Fruit fly (Drosophila melanogaster) whole organism, embryonic: Measurements from ENCODE around the gene Cep97.
A peak's percentile ranks its signal among the peaks of the same experiment; 100 is the strongest.

Experiments used
- Antp ChIP-seq: fragments of 200-800 bp; sonication (Bioruptor generic); optimal IDR thresholded peaks from 3 replicates; lab custom pipeline; 2016; ENCODE audit warnings: missing biosample characterization, missing genetic modification characterization
- CG10654 ChIP-seq: fragments of 200-800 bp; sonication (Bioruptor generic); optimal IDR thresholded peaks from 2 replicates; lab custom pipeline; 2016; ENCODE audit warnings: missing biosample characterization, missing genetic modification characterization
- CG12155 ChIP-seq: fragments of 200-800 bp; sonication (Bioruptor generic); optimal IDR thresholded peaks from 3 replicates; lab custom pipeline; 2016; ENCODE audit warnings: missing biosample characterization, missing genetic modification characterization
- CG12219 ChIP-seq: fragments of 200-800 bp; sonication (Bioruptor generic); optimal IDR thresholded peaks from 3 replicates; lab custom pipeline; 2018; ENCODE audit warnings: missing biosample characterization, mild to moderate bottlenecking, missing genetic modification characterization
- CG15514 ChIP-seq: fragments of 200-800 bp; sonication (Bioruptor generic); optimal IDR thresholded peaks from 3 replicates; lab custom pipeline; 2017; ENCODE audit warnings: missing biosample characterization, missing genetic modification characterization, mild to moderate bottlenecking, moderate library complexity, missing genetic modification reagents
- CG17186 ChIP-seq: fragments of 200-800 bp; sonication (Bioruptor generic); optimal IDR thresholded peaks from 3 replicates; lab custom pipeline; 2017; ENCODE audit warnings: missing biosample characterization, missing genetic modification reagents, missing genetic modification characterization
- CG17361 ChIP-seq: fragments of 200-800 bp; sonication (Bioruptor generic); IDR thresholded peaks from 3 replicates; pipeline ENCODE4 v1.3.6; 2022; ENCODE audit warnings: missing biosample characterization, missing genetic modification characterization
- CG17829 ChIP-seq: fragments of 200-800 bp; optimal IDR thresholded peaks from 2 replicates; lab custom pipeline; 2019; ENCODE audit warnings: missing biosample characterization, mild to moderate bottlenecking, missing genetic modification characterization, moderate library complexity
- CG18619 ChIP-seq: fragments of 200-800 bp; sonication (Bioruptor generic); optimal IDR thresholded peaks from 3 replicates; lab custom pipeline; 2017; ENCODE audit warnings: missing biosample characterization, mild to moderate bottlenecking, missing genetic modification characterization
- CG2199 ChIP-seq: fragments of 200-800 bp; sonication (Bioruptor generic); IDR thresholded peaks from 3 replicates; pipeline ENCODE4 v1.3.6; 2022; ENCODE audit warnings: missing biosample characterization, missing genetic modification characterization
- CG2875 ChIP-seq: fragments of 200-800 bp; sonication (Bioruptor generic); optimal IDR thresholded peaks from 2 replicates; lab custom pipeline; 2017; ENCODE audit warnings: missing biosample characterization, mild to moderate bottlenecking, missing genetic modification characterization, missing genetic modification reagents
- CG33213 ChIP-seq: fragments of 200-800 bp; sonication (Bioruptor generic); optimal IDR thresholded peaks from 3 replicates; lab custom pipeline; 2016; ENCODE audit warnings: missing biosample characterization, missing genetic modification characterization
- CG34422 ChIP-seq: fragments of 200-800 bp; sonication (Bioruptor generic); IDR thresholded peaks from 3 replicates; pipeline ENCODE4 v1.3.6; 2022; ENCODE audit warnings: missing biosample characterization, missing genetic modification characterization
- CG3847 ChIP-seq: fragments of 200-800 bp; sonication (Bioruptor generic); IDR thresholded peaks from 2 replicates; pipeline ENCODE4 v1.3.6; 2022; ENCODE audit warnings: missing biosample characterization, missing genetic modification characterization
- CG4854 ChIP-seq: fragments of 200-800 bp; sonication (Bioruptor generic); optimal IDR thresholded peaks from 2 replicates; lab custom pipeline; 2016; ENCODE audit warnings: missing biosample characterization, missing genetic modification characterization, inconsistent platforms
- CG6654 ChIP-seq: fragments of 200-800 bp; sonication (Bioruptor generic); optimal IDR thresholded peaks from 2 replicates; lab custom pipeline; 2017; ENCODE audit warnings: missing biosample characterization, mild to moderate bottlenecking, missing genetic modification characterization
- CG7786 ChIP-seq: fragments of 200-800 bp; sonication (Bioruptor generic); optimal IDR thresholded peaks from 2 replicates; lab custom pipeline; 2016; ENCODE audit warnings: missing biosample characterization, missing genetic modification characterization
- CG8388 ChIP-seq: fragments of 200-800 bp; sonication (Bioruptor generic); optimal IDR thresholded peaks from 2 replicates; lab custom pipeline; 2019; ENCODE audit warnings: missing biosample characterization, mild to moderate bottlenecking, missing genetic modification characterization, moderate library complexity
- Camta ChIP-seq: fragments of 200-800 bp; sonication (Bioruptor generic); optimal IDR thresholded peaks from 2 replicates; lab custom pipeline; 2016; ENCODE audit warnings: missing biosample characterization, missing genetic modification characterization
- CoRest ChIP-seq: fragments of 200-800 bp; sonication (Bioruptor generic); optimal IDR thresholded peaks from 3 replicates; lab custom pipeline; 2018; ENCODE audit warnings: missing biosample characterization, mild to moderate bottlenecking, missing genetic modification characterization, moderate library complexity
- Doc3 ChIP-seq: fragments of 200-800 bp; sonication (Bioruptor generic); IDR thresholded peaks from 3 replicates; pipeline ENCODE4 v1.3.6; 2022; ENCODE audit warnings: missing biosample characterization, missing genetic modification characterization; ENCODE audit not compliant: partially characterized antibody
- Drgx ChIP-seq: fragments of 200-800 bp; sonication (Bioruptor generic); IDR thresholded peaks from 2 replicates; pipeline ENCODE4 v1.3.6; 2022; ENCODE audit warnings: missing biosample characterization, missing genetic modification characterization
- Fer3 ChIP-seq: fragments of 200-800 bp; sonication (Bioruptor generic); optimal IDR thresholded peaks from 2 replicates; lab custom pipeline; 2018; ENCODE audit warnings: missing biosample characterization, mild to moderate bottlenecking, missing genetic modification characterization, moderate library complexity
- HLH4C ChIP-seq: fragments of 200-800 bp; sonication (Bioruptor generic); IDR thresholded peaks from 3 replicates; pipeline ENCODE4 v1.3.6; 2022; ENCODE audit warnings: missing biosample characterization, missing genetic modification characterization; ENCODE audit not compliant: partially characterized antibody
- HmgD ChIP-seq: fragments of 200-800 bp; sonication (Bioruptor generic); optimal IDR thresholded peaks from 3 replicates; lab custom pipeline; 2016; ENCODE audit warnings: missing biosample characterization, missing genetic modification characterization
- Hr78 ChIP-seq, 2 experiments: fragments of 200-800 bp in 1 of 2; fragments of >200 bp in 1 of 2; sonication (Bioruptor generic) in 1 of 2; optimal IDR thresholded peaks; 2 replicates each; lab custom pipeline; 2017 to 2019; ENCODE audit warnings: missing biosample characterization in 2 of 2, missing genetic modification characterization in 2 of 2, mild to moderate bottlenecking in 1 of 2, moderate library complexity in 1 of 2
- Jarid2 ChIP-seq: fragments of 200-800 bp; sonication (Bioruptor generic); optimal IDR thresholded peaks from 3 replicates; lab custom pipeline; 2017; ENCODE audit warnings: mild to moderate bottlenecking, missing biosample characterization, missing genetic modification reagents, missing genetic modification characterization
- Med ChIP-seq: fragments of 200-800 bp; sonication (Bioruptor generic); peaks from one replicate; lab custom pipeline; 2016; ENCODE audit warnings: missing biosample characterization, missing genetic modification characterization, mild to moderate bottlenecking, inconsistent platforms, moderate library complexity
- NK7.1 ChIP-seq: fragments of 200-800 bp; sonication (Bioruptor generic); optimal IDR thresholded peaks from 3 replicates; lab custom pipeline; 2016; ENCODE audit warnings: missing biosample characterization, missing genetic modification characterization
- PHDP ChIP-seq: fragments of 200-800 bp; sonication (Bioruptor generic); optimal IDR thresholded peaks from 3 replicates; lab custom pipeline; 2018; ENCODE audit warnings: missing biosample characterization, mild to moderate bottlenecking, missing genetic modification characterization, moderate library complexity
- Ptx1 ChIP-seq: fragments of 200-800 bp; sonication (Bioruptor generic); IDR thresholded peaks from 2 replicates; pipeline ENCODE4 v1.3.6; 2022; ENCODE audit warnings: missing biosample characterization, missing genetic modification characterization
- Six4 ChIP-seq: fragments of 200-800 bp; sonication (Bioruptor generic); optimal IDR thresholded peaks from 2 replicates; lab custom pipeline; 2016; ENCODE audit warnings: missing biosample characterization, missing genetic modification characterization
- Sry-δ ChIP-seq: fragments of 200-800 bp; sonication (Bioruptor generic); optimal IDR thresholded peaks from 2 replicates; lab custom pipeline; 2016; ENCODE audit warnings: missing biosample characterization, missing genetic modification characterization
- dan ChIP-seq: fragments of 200-800 bp; sonication (Bioruptor generic); IDR thresholded peaks from 2 replicates; pipeline ENCODE4 v1.3.6; 2022; ENCODE audit warnings: missing biosample characterization, missing genetic modification characterization
- dimm ChIP-seq: fragments of 200-800 bp; sonication (Bioruptor generic); IDR thresholded peaks from 2 replicates; pipeline ENCODE4 v1.3.6; 2022; ENCODE audit warnings: missing biosample characterization, missing genetic modification characterization
- fd96Cb ChIP-seq: fragments of 200-800 bp; sonication (Bioruptor generic); optimal IDR thresholded peaks from 2 replicates; lab custom pipeline; 2018; ENCODE audit warnings: missing biosample characterization, mild to moderate bottlenecking, missing genetic modification characterization, moderate library complexity
- gsb ChIP-seq: fragments of 200-800 bp; sonication (Bioruptor generic); IDR thresholded peaks from 2 replicates; pipeline ENCODE4 v1.3.6; 2022; ENCODE audit warnings: missing biosample characterization, missing genetic modification characterization
- knrl ChIP-seq: fragments of 200-800 bp; sonication (Bioruptor generic); IDR thresholded peaks from 3 replicates; pipeline ENCODE4 v1.3.6; 2022; ENCODE audit warnings: missing biosample characterization, missing genetic modification characterization; ENCODE audit not compliant: partially characterized antibody
- mirr ChIP-seq: fragments of 200-800 bp; sonication (Bioruptor generic); optimal IDR thresholded peaks from 3 replicates; lab custom pipeline; 2018; ENCODE audit warnings: missing biosample characterization, mild to moderate bottlenecking, missing genetic modification characterization
- oc ChIP-seq: fragments of 200-800 bp; sonication (Bioruptor generic); optimal IDR thresholded peaks from 2 replicates; lab custom pipeline; 2018; ENCODE audit warnings: missing biosample characterization, mild to moderate bottlenecking, missing genetic modification characterization, moderate library complexity
- sens-2 ChIP-seq: fragments of 200-800 bp; sonication (Bioruptor generic); IDR thresholded peaks from 2 replicates; pipeline ENCODE4 v1.3.6; 2022; ENCODE audit warnings: missing biosample characterization, missing genetic modification characterization
- slp2 ChIP-seq: fragments of 200-800 bp; sonication (Bioruptor generic); optimal IDR thresholded peaks from 2 replicates; lab custom pipeline; 2016; ENCODE audit warnings: missing biosample characterization, missing genetic modification characterization
- stc ChIP-seq: fragments of 200-800 bp; sonication (Bioruptor generic); IDR thresholded peaks from 2 replicates; pipeline ENCODE4 v1.3.6; 2022; ENCODE audit warnings: missing biosample characterization, missing genetic modification characterization
- tap ChIP-seq: fragments of 200-800 bp; optimal IDR thresholded peaks from 3 replicates; lab custom pipeline; 2019; ENCODE audit warnings: missing biosample characterization, mild to moderate bottlenecking, missing genetic modification characterization, moderate library complexity
- trem ChIP-seq: fragments of 200-800 bp; optimal IDR thresholded peaks from 3 replicates; lab custom pipeline; 2019; ENCODE audit warnings: missing biosample characterization, mild to moderate bottlenecking, missing genetic modification characterization, moderate library complexity
- trh ChIP-seq: fragments of 200-800 bp; sonication (Bioruptor generic); optimal IDR thresholded peaks from 2 replicates; lab custom pipeline; 2016; ENCODE audit warnings: missing biosample characterization, missing genetic modification characterization
- vnd ChIP-seq: fragments of 200-800 bp; sonication (Bioruptor generic); IDR thresholded peaks from 3 replicates; pipeline ENCODE4 v1.3.6; 2022; ENCODE audit warnings: missing biosample characterization, missing genetic modification characterization; ENCODE audit not compliant: partially characterized antibody
- vvl ChIP-seq: fragments of 200-800 bp; sonication (Bioruptor generic); IDR thresholded peaks from 2 replicates; pipeline ENCODE4 v1.3.6; 2022; ENCODE audit warnings: missing biosample characterization, missing genetic modification characterization
- zfh2 ChIP-seq: fragments of 200-800 bp; sonication (Bioruptor generic); optimal IDR thresholded peaks from 2 replicates; lab custom pipeline; 2016; ENCODE audit warnings: missing biosample characterization, missing genetic modification characterization

Gene Cep97

DNA sequence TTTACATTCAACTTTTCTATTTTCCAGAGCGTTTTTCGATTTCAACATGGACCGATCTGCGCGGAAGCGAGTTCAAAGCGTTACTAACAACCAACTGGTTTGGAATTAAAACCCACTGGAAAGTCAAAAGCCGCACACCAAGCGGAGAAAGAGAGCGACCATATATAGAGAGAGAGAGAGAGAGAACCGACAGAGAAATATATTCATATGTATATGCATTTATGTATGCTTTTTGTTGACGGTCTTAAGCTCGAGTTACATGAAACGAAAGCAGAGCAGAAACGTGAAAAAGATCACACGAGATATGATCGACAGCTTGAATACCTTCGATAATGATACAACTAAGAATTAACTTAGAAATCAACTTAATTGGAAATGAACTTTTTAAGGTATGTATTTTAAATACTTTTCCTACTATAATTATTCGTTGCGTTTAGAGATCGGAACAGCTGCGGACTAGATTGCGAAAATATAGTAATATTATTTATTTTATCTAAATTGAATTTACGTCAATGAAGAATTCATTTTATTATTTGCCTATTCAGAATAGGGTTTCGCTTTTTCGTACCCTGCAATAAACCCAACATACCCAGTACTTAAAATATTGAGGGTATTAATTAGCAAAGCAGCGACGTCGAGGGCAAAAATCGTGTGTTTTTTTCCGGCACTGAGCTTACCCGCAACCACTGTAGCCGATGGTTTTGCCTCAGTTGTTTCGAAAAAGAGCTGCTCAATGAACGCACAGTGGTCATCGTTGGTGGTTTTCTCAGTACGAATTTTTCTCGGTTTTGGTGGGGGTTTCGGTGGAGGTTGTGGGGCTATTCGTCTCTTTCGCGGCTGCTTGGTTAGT, 21.5 kb downstream of the Cep97 start (continued):
- TF ChIP-seq Hr78 (GFP tag; optimal IDR thresholded peaks at IDR 0.05; lab: Kevin White, UChicago) (no peak), CG10654 (GFP tag; lab: Kevin White, UChicago) (no peak), Jarid2 (GFP tag; lab: Kevin White, UChicago) (no peak), dan (GFP tag; lab: Robert Waterston, UW) (no peak), Doc3 (GFP tag; lab: Robert Waterston, UW) (no peak), CG17186 (GFP tag; lab: Kevin White, UChicago) (no peak), CoRest (tag; lab: Kevin White, UChicago) (peak; percentile 74), PHDP (tag; lab: Kevin White, UChicago) (peak; percentile 60), CG18619 (GFP tag; lab: Kevin White, UChicago) (peak; percentile 50), CG7786 (GFP tag; lab: Kevin White, UChicago) (no peak), trh (GFP tag; lab: Kevin White, UChicago) (no peak), HLH4C (GFP tag; lab: Robert Waterston, UW) (no peak), gsb (GFP tag; lab: Robert Waterston, UW) (no peak), CG33213 (no peak), NK7.1 (no peak), slp2 (GFP tag; lab: Kevin White, UChicago) (no peak), sens-2 (no peak), oc (tag; lab: Kevin White, UChicago) (peak; percentile 46), Med (GFP tag; lab: Kevin White, UChicago) (peak; percentile 73), CG12155 (peak; percentile 18), vvl (GFP tag; lab: Robert Waterston, UW) (peak; percentile 63), CG6654 (GFP tag; lab: Kevin White, UChicago) (no peak), CG4854 (GFP tag; lab: Kevin White, UChicago) (no peak), zfh2 (GFP tag; lab: Kevin White, UChicago) (no peak), Ptx1 (peak; percentile 67), CG8388 (GFP tag; lab: Kevin White, UChicago) (peak; percentile 53), tap (tag; lab: Kevin White, UChicago) (peak; percentile 13), CG17829 (tag; lab: Kevin White, UChicago) (peak; percentile 18), fd96Cb (tag; lab: Kevin White, UChicago) (peak; percentile 48), Six4 (peak; percentile 12), trem (tag; lab: Kevin White, UChicago) (no peak), Drgx (GFP tag; lab: Robert Waterston, UW) (no peak), CG15514 (no peak), stc (GFP tag; lab: Robert Waterston, UW) (0 out of 2 replicates have a peak, but pooled peaks have one; percentile 30), CG17361 (GFP tag; lab: Robert Waterston, UW) (peak; percentile 81), mirr (GFP tag; lab: Kevin White, UChicago) (no peak), dimm (GFP tag; lab: Robert Waterston, UW) (no peak), Sry-δ (GFP tag; lab: Kevin White, UChicago) (no peak), vnd (no peak), CG3847 (GFP tag; lab: Robert Waterston, UW) (no peak), CG2875 (GFP tag; lab: Kevin White, UChicago) (peak; percentile 36), CG12219 (GFP tag; lab: Kevin White, UChicago) (peak; percentile 13), CG34422 (GFP tag; lab: Robert Waterston, UW) (0 out of 3 replicates have a peak, but pooled peaks have one; percentile 44), Antp (GFP tag; lab: Kevin White, UChicago) (no peak), CG2199 (GFP tag; lab: Robert Waterston, UW) (no peak), Camta (no peak), Fer3 (tag; lab: Kevin White, UChicago) (no peak), HmgD (GFP tag; lab: Kevin White, UChicago) (no peak), knrl (no peak)
